Comparison of ENCODE assay signal across 2 worm cellular contexts in genomic region chrII:11700200-11700599, ce11.
TF ChIP-seq lines count a peak whose summit lies in the region.

Gene inos-1 (minus strand): TSS chrII:11700300.

TF ChIP-seq in whole organism, L2 larva, 48 proteins besides CTCF, POLR2A, EP300 and RAD21:
- TF ChIP-seq unc-55 (GFP tag; optimal IDR thresholded peaks at IDR 0.05; lab: Kevin White, UChicago) (peak; percentile 8), elt-1 (tag; optimal IDR thresholded peaks at IDR 0.05; lab: Kevin White, UChicago) (no peak)

TF ChIP-seq in whole organism, young adult, 124 proteins besides CTCF, POLR2A, EP300 and RAD21:
- TF ChIP-seq mes-4 (tag; optimal IDR thresholded peaks at IDR 0.05; lab: Kevin White, UChicago), result no peak
- no peak for TF ChIP-seq ccch-3 (GFP tag; optimal IDR thresholded peaks at IDR 0.05; lab: Kevin White, UChicago)
- TF ChIP-seq ztf-6 (GFP tag; IDR thresholded peaks at IDR 0.05; lab: Robert Waterston, UW), result no peak
- TF ChIP-seq aptf-3 (GFP tag; IDR thresholded peaks at IDR 0.05; lab: Robert Waterston, UW), result 0 out of 2 replicates have a peak, but pooled peaks have one; percentile 28
- TF ChIP-seq tbx-9 (tag; optimal IDR thresholded peaks at IDR 0.05; lab: Kevin White, UChicago; ENCODE audit: borderline replicate concordance), result no peak
- TF ChIP-seq C17E4.6 (GFP tag; IDR thresholded peaks at IDR 0.05; lab: Robert Waterston, UW), result no peak
- TF ChIP-seq ZK185.1 (tag; optimal IDR thresholded peaks at IDR 0.05; lab: Kevin White, UChicago; ENCODE audit: poor library complexity, severe bottlenecking), result no peak
- TF ChIP-seq zfh-2 (GFP tag; conservative IDR thresholded peaks at IDR 0.05; lab: Robert Waterston, UW), result 0 out of 2 replicates have a peak, but pooled peaks have one; percentile 33
- no peak for TF ChIP-seq die-1 (tag; optimal IDR thresholded peaks at IDR 0.05; lab: Kevin White, UChicago)
- TF ChIP-seq F23B12.7 (tag; optimal IDR thresholded peaks at IDR 0.05; lab: Kevin White, UChicago; ENCODE audit: insufficient read depth), result no peak
